Worm (Caenorhabditis elegans) whole organism, L1 larva: Measurements from ENCODE around the gene clec-78.
A peak's percentile ranks its signal among the peaks of the same experiment; 100 is the strongest.

Source experiments
- C16A3.4 ChIP-seq: fragments of 150-350 bp; optimal IDR thresholded peaks from 2 replicates; lab custom pipeline; 2014; ENCODE audit warnings: missing biosample characterization, missing genetic modification characterization
- Y116A8C.19 ChIP-seq: sonication (generic microtip); optimal IDR thresholded peaks from 2 replicates; lab custom pipeline; 2016; ENCODE audit warnings: missing compliant biosample characterization, missing genetic modification characterization, borderline replicate concordance
- alr-1 ChIP-seq: fragments of 200-800 bp; sonication (Bioruptor generic); optimal IDR thresholded peaks from 2 replicates; lab custom pipeline; 2018; ENCODE audit warnings: borderline replicate concordance, mild to moderate bottlenecking, missing genetic modification characterization, missing compliant biosample characterization
- blmp-1 ChIP-seq: fragments of 150-350 bp; optimal IDR thresholded peaks from 2 replicates; lab custom pipeline; 2014; ENCODE audit warnings: missing biosample characterization, missing genetic modification characterization
- ceh-8 ChIP-seq: fragments of 200-800 bp; sonication (Bioruptor generic); optimal IDR thresholded peaks from 2 replicates; lab custom pipeline; 2018; ENCODE audit warnings: mild to moderate bottlenecking, missing genetic modification characterization, moderate library complexity, missing compliant biosample characterization
- ceh-82 ChIP-seq, 3 experiments: fragments of 150-350 bp in 1 of 3; sonication (generic microtip) in 2 of 3; optimal IDR thresholded peaks; 2 replicates each; lab custom pipeline; 2014 to 2017; ENCODE audit warnings: missing biosample characterization in 3 of 3, missing genetic modification characterization in 3 of 3
- ceh-88 ChIP-seq: fragments of 200-800 bp; sonication (Bioruptor generic); IDR thresholded peaks from 2 replicates; pipeline ENCODE4 v1.3.6; 2022; ENCODE audit warnings: missing genetic modification characterization, missing compliant biosample characterization
- ceh-90 ChIP-seq: sonication (generic microtip); optimal IDR thresholded peaks from 2 replicates; lab custom pipeline; 2016; ENCODE audit warnings: missing genetic modification characterization, missing compliant biosample characterization
- dpl-1 ChIP-seq, 3 experiments: fragments of 150-350 bp in 2 of 3; sonication (generic microtip) in 1 of 3; optimal IDR thresholded peaks; 2 replicates each; lab custom pipeline; 2014 to 2017; ENCODE audit warnings: missing biosample characterization in 3 of 3, missing genetic modification characterization in 3 of 3, missing genetic modification reagents in 3 of 3
- dsc-1 ChIP-seq: sonication (generic microtip); optimal IDR thresholded peaks from 2 replicates; lab custom pipeline; 2016; ENCODE audit warnings: mild to moderate bottlenecking, missing genetic modification characterization, missing compliant biosample characterization
- efl-1 ChIP-seq, 4 experiments: fragments of 150-350 bp; optimal IDR thresholded peaks in 3 of 4; peaks in 1 of 4; 1 replicate in 1 of 4; 2 replicates in 3 of 4; lab custom pipeline; 2014; ENCODE audit warnings: missing biosample characterization in 2 of 4, missing genetic modification characterization in 2 of 4, missing genetic modification reagents in 2 of 4
- efl-3 ChIP-seq: fragments of 200-800 bp; sonication (Bioruptor generic); optimal IDR thresholded peaks from 2 replicates; lab custom pipeline; 2018; ENCODE audit warnings: mild to moderate bottlenecking, missing genetic modification characterization, missing compliant biosample characterization
- egl-27 ChIP-seq, 2 experiments: fragments of 150-350 bp in 1 of 2; sonication (generic microtip); optimal IDR thresholded peaks; 3 replicates each; lab custom pipeline; 2017 to 2018; ENCODE audit warnings: missing biosample characterization in 2 of 2, missing genetic modification characterization in 2 of 2, missing genetic modification reagents in 2 of 2
- elt-2 ChIP-seq: sonication (generic microtip); optimal IDR thresholded peaks from 2 replicates; lab custom pipeline; 2016; ENCODE audit warnings: missing genetic modification characterization, mild to moderate bottlenecking, inconsistent platforms, missing compliant biosample characterization, missing genetic modification reagents
- fkh-10 ChIP-seq: sonication (generic microtip); optimal IDR thresholded peaks from 2 replicates; lab custom pipeline; 2017; ENCODE audit warnings: missing biosample characterization, missing genetic modification reagents, missing genetic modification characterization
- hpl-2 ChIP-seq: fragments of 150-350 bp; optimal IDR thresholded peaks from 2 replicates; lab custom pipeline; 2014; ENCODE audit warnings: missing biosample characterization, missing genetic modification reagents, missing genetic modification characterization
- irx-1 ChIP-seq: sonication (generic microtip); optimal IDR thresholded peaks from 2 replicates; lab custom pipeline; 2016; ENCODE audit warnings: missing genetic modification characterization, missing compliant biosample characterization
- lin-14 ChIP-seq: fragments of 200-800 bp; sonication (Bioruptor generic); optimal IDR thresholded peaks from 2 replicates; lab custom pipeline; 2018; ENCODE audit warnings: mild to moderate bottlenecking, missing genetic modification characterization, moderate library complexity, missing compliant biosample characterization
- lin-35 ChIP-seq, 2 experiments: fragments of 150-350 bp; optimal IDR thresholded peaks; 2 replicates each; lab custom pipeline; 2014; ENCODE audit warnings: missing biosample characterization in 2 of 2, missing genetic modification characterization in 2 of 2, missing genetic modification reagents in 2 of 2
- lin-39 ChIP-seq: fragments of 150-350 bp; optimal IDR thresholded peaks from 2 replicates; lab custom pipeline; 2014; ENCODE audit warnings: missing biosample characterization, missing genetic modification reagents, missing genetic modification characterization
- lir-3 ChIP-seq: sonication (generic microtip); optimal IDR thresholded peaks from 2 replicates; lab custom pipeline; 2016; ENCODE audit warnings: mild to moderate bottlenecking, missing genetic modification characterization, moderate library complexity, missing compliant biosample characterization; ENCODE audit not compliant: poor library complexity
- mef-2 ChIP-seq: fragments of 150-350 bp; optimal IDR thresholded peaks from 2 replicates; lab custom pipeline; 2014; ENCODE audit warnings: missing biosample characterization, missing genetic modification characterization
- mep-1 ChIP-seq: fragments of 150-350 bp; optimal IDR thresholded peaks from 2 replicates; lab custom pipeline; 2014; ENCODE audit warnings: missing biosample characterization, missing genetic modification characterization
- nhr-11 ChIP-seq: fragments of 150-350 bp; optimal IDR thresholded peaks from 2 replicates; lab custom pipeline; 2014; ENCODE audit warnings: missing biosample characterization, missing genetic modification characterization
- nhr-19 ChIP-seq: fragments of 200-800 bp; sonication (Bioruptor generic); conservative IDR thresholded peaks from 2 replicates; pipeline ENCODE4 v1.3.6; 2022; ENCODE audit warnings: missing genetic modification characterization, missing compliant biosample characterization
- nhr-77 ChIP-seq: fragments of 150-350 bp; optimal IDR thresholded peaks from 2 replicates; lab custom pipeline; 2014; ENCODE audit warnings: missing biosample characterization, missing genetic modification characterization
- nhr-84 ChIP-seq: sonication (generic microtip); optimal IDR thresholded peaks from 2 replicates; lab custom pipeline; 2017; ENCODE audit warnings: missing biosample characterization, missing genetic modification characterization
- nhr-85 ChIP-seq: sonication (generic microtip); peaks from one replicate; lab custom pipeline; 2016; ENCODE audit warnings: missing genetic modification characterization, inconsistent platforms, missing compliant biosample characterization
- pqm-1 ChIP-seq: sonication (generic microtip); optimal IDR thresholded peaks from 3 replicates; lab custom pipeline; 2017; ENCODE audit warnings: missing biosample characterization, missing genetic modification characterization
- rnt-1 ChIP-seq: sonication (generic microtip); optimal IDR thresholded peaks from 2 replicates; lab custom pipeline; 2016; ENCODE audit warnings: mild to moderate bottlenecking, missing genetic modification characterization, moderate library complexity, missing compliant biosample characterization
- skn-1 ChIP-seq: fragments of 150-350 bp; optimal IDR thresholded peaks from 2 replicates; lab custom pipeline; 2014; ENCODE audit warnings: missing biosample characterization, missing genetic modification characterization
- sox-4 ChIP-seq: sonication (generic microtip); optimal IDR thresholded peaks from 2 replicates; lab custom pipeline; 2016; ENCODE audit warnings: missing genetic modification characterization, missing compliant biosample characterization
- sptf-1 ChIP-seq: fragments of 150-350 bp; optimal IDR thresholded peaks from 2 replicates; lab custom pipeline; 2014; ENCODE audit warnings: missing biosample characterization, missing genetic modification characterization
- sup-37 ChIP-seq: fragments of 200-800 bp; sonication (Bioruptor generic); optimal IDR thresholded peaks from 2 replicates; lab custom pipeline; 2018; ENCODE audit warnings: mild to moderate bottlenecking, missing genetic modification characterization, missing compliant biosample characterization
- swsn-7 ChIP-seq: sonication (generic microtip); optimal IDR thresholded peaks from 2 replicates; lab custom pipeline; 2016; ENCODE audit warnings: missing genetic modification characterization, missing compliant biosample characterization
- tbx-2 ChIP-seq: sonication (generic microtip); optimal IDR thresholded peaks from 2 replicates; lab custom pipeline; 2016; ENCODE audit warnings: missing genetic modification characterization, missing compliant biosample characterization
- unc-86 ChIP-seq: sonication (generic microtip); optimal IDR thresholded peaks from 2 replicates; lab custom pipeline; 2016; ENCODE audit warnings: missing genetic modification characterization, missing compliant biosample characterization
- vab-15 ChIP-seq: sonication (generic microtip); optimal IDR thresholded peaks from 2 replicates; lab custom pipeline; 2017; ENCODE audit warnings: missing genotype, mild to moderate bottlenecking, missing genetic modification characterization, missing compliant biosample characterization
- zag-1 ChIP-seq: fragments of 150-350 bp; optimal IDR thresholded peaks from 2 replicates; lab custom pipeline; 2014; ENCODE audit warnings: missing biosample characterization, missing genetic modification characterization
- zip-4 ChIP-seq: fragments of 200-800 bp; sonication (Bioruptor generic); optimal IDR thresholded peaks from 2 replicates; lab custom pipeline; 2018; ENCODE audit warnings: mild to moderate bottlenecking, missing genetic modification characterization, moderate library complexity, missing compliant biosample characterization
- ztf-4 ChIP-seq: fragments of 150-350 bp; optimal IDR thresholded peaks from 2 replicates; lab custom pipeline; 2014; ENCODE audit warnings: missing biosample characterization, missing genetic modification characterization

clec-78 gene

ce11 chrIV:4007697-4008096 lies 18.8 kb downstream of the clec-78 start, which contains the start of gene W02C12.2:
W02C12.2 (minus strand) TSS chrIV:4007973.
- TF ChIP-seq dpl-1 (GFP tag; optimal IDR thresholded peaks at IDR 0.05; lab: Kevin White, UChicago) (no peak), nhr-19 (GFP tag; lab: Robert Waterston, UW) (no peak), egl-27 (tag; optimal IDR thresholded peaks at IDR 0.05; lab: Kevin White, UChicago) (no peak), nhr-11 (tag; lab: Kevin White, UChicago) (no peak), sptf-1 (no peak), mef-2 (tag; lab: Kevin White, UChicago) (no peak), sox-4 (tag; lab: Kevin White, UChicago) (no peak), lin-14 (GFP tag; lab: Kevin White, UChicago) (peak; percentile 71), elt-2 (no peak), sup-37 (GFP tag; lab: Kevin White, UChicago) (no peak), skn-1 (no peak), rnt-1 (tag; lab: Kevin White, UChicago) (peak; percentile 6), mep-1 (no peak), ceh-90 (no peak), hpl-2 (GFP tag; lab: Kevin White, UChicago) (no peak), ceh-8 (no peak), vab-15 (tag; lab: Kevin White, UChicago) (no peak), lin-35 (GFP tag; optimal IDR thresholded peaks at IDR 0.05; lab: Kevin White, UChicago) (peak in 1 of 2 experiments; percentile 9), ceh-82 (tag; optimal IDR thresholded peaks at IDR 0.05; lab: Kevin White, UChicago) (peak in 1 of 3 experiments; percentile 44)
- TF ChIP-seq, all 84 proteins: peak for 4

ce11 chrIV:4008440-4008839 lies 19.5 kb downstream of the clec-78 start:
- TF ChIP-seq efl-1 (optimal IDR thresholded peaks at IDR 0.05; lab: Kevin White, UChicago), result no peak
- TF ChIP-seq efl-1 (GFP tag; optimal IDR thresholded peaks at IDR 0.05 in 1 of 2; lab: Kevin White, UChicago), result peak in 1 of 2 experiments; percentile 1
- no peak for TF ChIP-seq C16A3.4
- TF ChIP-seq Y116A8C.19 (tag; lab: Kevin White, UChicago), result no peak
- peak; percentile 34 for TF ChIP-seq lin-14 (GFP tag; lab: Kevin White, UChicago)
- TF ChIP-seq alr-1 (tag; lab: Kevin White, UChicago), result no peak
- TF ChIP-seq irx-1, result no peak
- no peak for TF ChIP-seq unc-86
- TF ChIP-seq tbx-2 (tag; lab: Kevin White, UChicago), result no peak
- no peak for TF ChIP-seq sup-37 (GFP tag; lab: Kevin White, UChicago)
- TF ChIP-seq efl-3, result no peak
- peak; percentile 95 for TF ChIP-seq blmp-1 (tag; lab: Kevin White, UChicago)
- no peak for TF ChIP-seq lir-3 (tag; lab: Kevin White, UChicago)
- no peak for TF ChIP-seq fkh-10 (GFP tag; lab: Kevin White, UChicago)

- no peak for TF ChIP-seq efl-1 (optimal IDR thresholded peaks at IDR 0.05; lab: Kevin White, UChicago)
- peak in 1 of 2 experiments; percentile 12 for TF ChIP-seq efl-1 (GFP tag; optimal IDR thresholded peaks at IDR 0.05 in 1 of 2; lab: Kevin White, UChicago)
- TF ChIP-seq nhr-85 (tag; lab: Kevin White, UChicago), result no peak
These were observed 21.0 kb downstream of the clec-78 start for ce11 chrIV:4009923-4010322.

ce11 chrIV:4013621-4014020 lies 24.7 kb downstream of the clec-78 start:
- TF ChIP-seq lin-39 (tag; lab: Kevin White, UChicago), result no peak
- no peak for TF ChIP-seq ceh-90
- no peak for TF ChIP-seq nhr-85 (tag; lab: Kevin White, UChicago)
- TF ChIP-seq zag-1 (tag; lab: Kevin White, UChicago), result no peak
- no peak for TF ChIP-seq nhr-19 (GFP tag; lab: Robert Waterston, UW)
- TF ChIP-seq nhr-77 (tag; lab: Kevin White, UChicago), result no peak
- TF ChIP-seq nhr-84 (tag; lab: Kevin White, UChicago), result no peak
- TF ChIP-seq swsn-7 (tag; lab: Kevin White, UChicago), result no peak
- TF ChIP-seq dsc-1 (tag; lab: Kevin White, UChicago), result no peak
- no peak for TF ChIP-seq ceh-8
- no peak for TF ChIP-seq egl-27 (tag; optimal IDR thresholded peaks at IDR 0.05; lab: Kevin White, UChicago)
- TF ChIP-seq irx-1, result no peak
- TF ChIP-seq pqm-1, result no peak
- no peak for TF ChIP-seq vab-15 (tag; lab: Kevin White, UChicago)
- no peak for TF ChIP-seq ztf-4 (tag; lab: Kevin White, UChicago)
- TF ChIP-seq ceh-88 (GFP tag; lab: Robert Waterston, UW), result no peak
- no peak for TF ChIP-seq zip-4 (GFP tag; lab: Kevin White, UChicago)
- TF ChIP-seq alr-1 (tag; lab: Kevin White, UChicago), result no peak
- no peak for TF ChIP-seq ceh-82 (tag; optimal IDR thresholded peaks at IDR 0.05; lab: Kevin White, UChicago)
